Fruit fly (Drosophila melanogaster) whole organism, prepupa: ENCODE measurements around the gene Pk34A.

ENCODE experiments used
- Blimp-1 ChIP-seq: fragments of 200-800 bp; sonication (Bioruptor generic); optimal IDR thresholded peaks from 3 replicates; lab custom pipeline; 2017; ENCODE audit warnings: missing biosample characterization, missing genetic modification characterization, mild to moderate bottlenecking, moderate library complexity, missing genetic modification reagents
- CG10631 ChIP-seq: fragments of 200-800 bp; sonication (Bioruptor generic); optimal IDR thresholded peaks from 2 replicates; lab custom pipeline; 2016; ENCODE audit warnings: missing biosample characterization, missing genetic modification characterization
- CG10669 ChIP-seq: fragments of 200-800 bp; sonication (Bioruptor generic); optimal IDR thresholded peaks from 3 replicates; lab custom pipeline; 2018; ENCODE audit warnings: missing biosample characterization, mild to moderate bottlenecking, missing genetic modification characterization, moderate library complexity
- CG11762 ChIP-seq: fragments of 200-800 bp; sonication (Bioruptor generic); optimal IDR thresholded peaks from 3 replicates; lab custom pipeline; 2016; ENCODE audit warnings: missing biosample characterization, missing genetic modification characterization; ENCODE audit not compliant: insufficient read depth
- CG11902 ChIP-seq: fragments of 200-800 bp; sonication (Bioruptor generic); optimal IDR thresholded peaks from 3 replicates; lab custom pipeline; 2016; ENCODE audit warnings: missing biosample characterization, missing genetic modification characterization
- CG15336 ChIP-seq: fragments of 200-800 bp; sonication (Bioruptor generic); IDR thresholded peaks from 2 replicates; pipeline ENCODE4 v1.3.6; 2022; ENCODE audit warnings: missing biosample characterization, missing genetic modification characterization
- CG1621 ChIP-seq: fragments of 200-800 bp; sonication (Bioruptor generic); optimal IDR thresholded peaks from 3 replicates; lab custom pipeline; 2018; ENCODE audit warnings: missing biosample characterization, mild to moderate bottlenecking, missing genetic modification characterization
- CG16779 ChIP-seq: fragments of 200-800 bp; sonication (Bioruptor generic); optimal IDR thresholded peaks from 3 replicates; lab custom pipeline; 2017; ENCODE audit warnings: missing biosample characterization, mild to moderate bottlenecking, missing genetic modification characterization
- CG3032 ChIP-seq: fragments of 200-800 bp; optimal IDR thresholded peaks from 2 replicates; lab custom pipeline; 2019; ENCODE audit warnings: missing biosample characterization, mild to moderate bottlenecking, missing genetic modification characterization, moderate library complexity
- CG32006 ChIP-seq: fragments of 200-800 bp; sonication (Bioruptor generic); optimal IDR thresholded peaks from 3 replicates; lab custom pipeline; 2017; ENCODE audit warnings: missing biosample characterization, mild to moderate bottlenecking, missing genetic modification characterization
- CG4318 ChIP-seq: fragments of 200-800 bp; sonication (Bioruptor generic); optimal IDR thresholded peaks from 3 replicates; lab custom pipeline; 2017; ENCODE audit warnings: missing biosample characterization, mild to moderate bottlenecking, missing genetic modification characterization
- CG6163 ChIP-seq: fragments of 200-800 bp; sonication (Bioruptor generic); IDR thresholded peaks from 3 replicates; pipeline ENCODE4 v1.3.6; 2022; ENCODE audit warnings: missing biosample characterization, missing genetic modification characterization
- CG6792 ChIP-seq: fragments of 200-800 bp; sonication (Bioruptor generic); optimal IDR thresholded peaks from 3 replicates; lab custom pipeline; 2016; ENCODE audit warnings: missing biosample characterization, missing genetic modification characterization
- CG6854 ChIP-seq: fragments of 200-800 bp; sonication (Bioruptor generic); optimal IDR thresholded peaks from 2 replicates; lab custom pipeline; 2017; ENCODE audit warnings: missing biosample characterization, mild to moderate bottlenecking, missing genetic modification characterization
- CG7368 ChIP-seq: fragments of 200-800 bp; sonication (Bioruptor generic); optimal IDR thresholded peaks from 3 replicates; lab custom pipeline; 2016; ENCODE audit warnings: missing biosample characterization, missing genetic modification characterization
- CG8119 ChIP-seq: fragments of 200-800 bp; sonication (Bioruptor generic); IDR thresholded peaks from 3 replicates; pipeline ENCODE4 v1.3.6; 2022; ENCODE audit warnings: missing biosample characterization, missing genetic modification characterization
- CG8319 ChIP-seq: fragments of 200-800 bp; sonication (Bioruptor generic); optimal IDR thresholded peaks from 3 replicates; lab custom pipeline; 2016; ENCODE audit warnings: missing biosample characterization, missing genetic modification characterization
- Eip75B ChIP-seq: fragments of 200-800 bp; sonication (Bioruptor generic); optimal IDR thresholded peaks from 3 replicates; lab custom pipeline; 2016; ENCODE audit warnings: missing biosample characterization, missing genetic modification characterization
- Eip78C ChIP-seq: fragments of 200-800 bp; sonication (Bioruptor generic); peaks from one replicate; lab custom pipeline; 2016; ENCODE audit warnings: missing biosample characterization, missing genetic modification characterization
- Eip93F ChIP-seq: fragments of 200-800 bp; sonication (Bioruptor generic); optimal IDR thresholded peaks from 2 replicates; lab custom pipeline; 2016; ENCODE audit warnings: missing biosample characterization, mild to moderate bottlenecking, missing genetic modification characterization
- Ets21C ChIP-seq: fragments of 200-800 bp; sonication (Bioruptor generic); optimal IDR thresholded peaks from 3 replicates; lab custom pipeline; 2016; ENCODE audit warnings: missing biosample characterization, missing genetic modification characterization
- Ets96B ChIP-seq: fragments of 200-800 bp; optimal IDR thresholded peaks from 2 replicates; lab custom pipeline; 2019; ENCODE audit warnings: missing biosample characterization, mild to moderate bottlenecking, missing genetic modification characterization, moderate library complexity
- Hr39 ChIP-seq: fragments of 200-800 bp; sonication (Bioruptor generic); optimal IDR thresholded peaks from 2 replicates; lab custom pipeline; 2016; ENCODE audit warnings: missing biosample characterization, missing genetic modification characterization
- Met ChIP-seq: fragments of 200-800 bp; sonication (Bioruptor generic); optimal IDR thresholded peaks from 3 replicates; lab custom pipeline; 2016; ENCODE audit warnings: missing biosample characterization, missing genetic modification characterization
- OdsH ChIP-seq: fragments of 200-800 bp; sonication (Bioruptor generic); optimal IDR thresholded peaks from 3 replicates; lab custom pipeline; 2016; ENCODE audit warnings: missing biosample characterization, missing genetic modification characterization
- Smox ChIP-seq: fragments of 200-800 bp; sonication (Bioruptor generic); optimal IDR thresholded peaks from 3 replicates; lab custom pipeline; 2016; ENCODE audit warnings: missing biosample characterization, missing genetic modification characterization
- Sox102F ChIP-seq: fragments of 200-800 bp; sonication (Bioruptor generic); optimal IDR thresholded peaks from 2 replicates; lab custom pipeline; 2016; ENCODE audit warnings: missing biosample characterization, mild to moderate bottlenecking, missing genetic modification characterization
- Sox14 ChIP-seq: fragments of 200-800 bp; sonication (Bioruptor generic); optimal IDR thresholded peaks from 3 replicates; lab custom pipeline; 2016; ENCODE audit warnings: missing biosample characterization, missing genetic modification characterization
- achi ChIP-seq: fragments of 200-800 bp; sonication (Bioruptor generic); optimal IDR thresholded peaks from 3 replicates; lab custom pipeline; 2016; ENCODE audit warnings: missing biosample characterization, missing genetic modification characterization
- dsx ChIP-seq: fragments of 200-800 bp; optimal IDR thresholded peaks from 3 replicates; lab custom pipeline; 2019; ENCODE audit warnings: missing biosample characterization, mild to moderate bottlenecking, missing genetic modification characterization, moderate library complexity; ENCODE audit not compliant: poor library complexity, severe bottlenecking
- eg ChIP-seq: fragments of 200-800 bp; sonication (Bioruptor generic); IDR thresholded peaks from 3 replicates; pipeline ENCODE4 v1.3.6; 2022; ENCODE audit warnings: missing biosample characterization, missing genetic modification characterization
- esn ChIP-seq: fragments of 200-800 bp; sonication (Bioruptor generic); optimal IDR thresholded peaks from 2 replicates; lab custom pipeline; 2016; ENCODE audit warnings: missing biosample characterization, mild to moderate bottlenecking, missing genetic modification characterization, moderate library complexity
- fd59A ChIP-seq: fragments of 200-800 bp; sonication (Bioruptor generic); optimal IDR thresholded peaks from 2 replicates; lab custom pipeline; 2017; ENCODE audit warnings: missing biosample characterization, mild to moderate bottlenecking, missing genetic modification characterization, missing genetic modification reagents
- fd85E ChIP-seq: fragments of 200-800 bp; sonication (Bioruptor generic); optimal IDR thresholded peaks from 3 replicates; lab custom pipeline; 2016; ENCODE audit warnings: missing biosample characterization, missing genetic modification characterization
- fkh ChIP-seq: fragments of 200-800 bp; sonication (Bioruptor generic); optimal IDR thresholded peaks from 3 replicates; lab custom pipeline; 2017; ENCODE audit warnings: missing biosample characterization, mild to moderate bottlenecking, missing genetic modification characterization, moderate library complexity
- lz ChIP-seq: fragments of 200-800 bp; sonication (Bioruptor generic); optimal IDR thresholded peaks from 3 replicates; lab custom pipeline; 2016; ENCODE audit warnings: missing biosample characterization, missing genetic modification characterization
- net ChIP-seq: fragments of 200-800 bp; sonication (Bioruptor generic); optimal IDR thresholded peaks from 3 replicates; lab custom pipeline; 2016; ENCODE audit warnings: missing biosample characterization, missing genetic modification characterization
- spab ChIP-seq: fragments of 200-800 bp; sonication (Bioruptor generic); optimal IDR thresholded peaks from 2 replicates; lab custom pipeline; 2017; ENCODE audit warnings: missing biosample characterization, mild to moderate bottlenecking, missing genetic modification characterization, missing genetic modification reagents
- ss ChIP-seq, 2 experiments: fragments of 200-800 bp; sonication (Bioruptor generic); optimal IDR thresholded peaks; 2 replicates in 1 of 2; 3 replicates in 1 of 2; lab custom pipeline; 2017 to 2018; ENCODE audit warnings: mild to moderate bottlenecking in 2 of 2, missing biosample characterization in 2 of 2, missing genetic modification characterization in 2 of 2, moderate library complexity in 1 of 2
- svp ChIP-seq: fragments of 200-800 bp; sonication (Bioruptor generic); peaks from one replicate; lab custom pipeline; 2016; ENCODE audit warnings: missing biosample characterization, missing genetic modification characterization
- topi ChIP-seq: fragments of 200-800 bp; sonication (Bioruptor generic); optimal IDR thresholded peaks from 3 replicates; lab custom pipeline; 2016; ENCODE audit warnings: missing biosample characterization, missing genetic modification characterization
- vri ChIP-seq: fragments of 200-800 bp; sonication (Bioruptor generic); optimal IDR thresholded peaks from 3 replicates; lab custom pipeline; 2016; ENCODE audit warnings: missing biosample characterization, mild to moderate bottlenecking, missing genetic modification characterization

Pk34A gene

dm6 chr2L:13164994-13165801, 6.6 kb downstream of the Pk34A start, which contains the start of gene Sirt1 (continued):
- TF ChIP-seq CG11902 (GFP tag; lab: Kevin White, UChicago) (peak; percentile 76), Eip93F (GFP tag; lab: Kevin White, UChicago) (peak; percentile 26), CG15336 (GFP tag; lab: Robert Waterston, UW) (peak; percentile 82), OdsH (GFP tag; lab: Kevin White, UChicago) (peak; percentile 89), CG6792 (GFP tag; lab: Kevin White, UChicago) (peak; percentile 83), fd85E (no peak), spab (peak; percentile 70), fd59A (GFP tag; lab: Kevin White, UChicago) (peak; percentile 75), Eip75B (peak; percentile 74), Ets21C (GFP tag; lab: Kevin White, UChicago) (peak; percentile 65), CG8119 (peak; percentile 78), lz (GFP tag; lab: Kevin White, UChicago) (peak; percentile 82), Met (GFP tag; lab: Kevin White, UChicago) (peak; percentile 81), CG8319 (GFP tag; lab: Kevin White, UChicago) (no peak), dsx (peak; percentile 70), CG32006 (peak; percentile 90), CG10669 (peak; percentile 76), esn (GFP tag; lab: Kevin White, UChicago) (peak; percentile 85), net (GFP tag; lab: Kevin White, UChicago) (peak; percentile 81), eg (peak; percentile 61; the same call in 2 of the 3 replicates), CG16779 (peak; percentile 4), CG7368 (GFP tag; lab: Kevin White, UChicago) (peak; percentile 66)

- TF ChIP-seq OdsH (GFP tag; lab: Kevin White, UChicago) (no peak), fd85E (peak; percentile 25), CG7368 (GFP tag; lab: Kevin White, UChicago) (no peak), CG6163 (GFP tag; lab: Robert Waterston, UW) (no peak), Hr39 (GFP tag; lab: Kevin White, UChicago) (no peak), CG6854 (GFP tag; lab: Kevin White, UChicago) (peak; percentile 22)
Observed at dm6 chr2L:13165802-13166347, 7.3 kb downstream of the Pk34A start, which contains the start of gene DnaJ-H. DnaJ-H (minus strand) TSS chr2L:13166072.

dm6 chr2L:13176123-13176522, 17.5 kb downstream of the Pk34A start, which contains the start of gene CG43925:
CG43925 (plus strand) TSS chr2L:13176423.
- TF ChIP-seq CG4318 (GFP tag; lab: Kevin White, UChicago) (no peak), CG11762 (no peak), CG15336 (GFP tag; lab: Robert Waterston, UW) (no peak), CG11902 (GFP tag; lab: Kevin White, UChicago) (no peak), CG1621 (tag; lab: Kevin White, UChicago) (no peak), Ets21C (GFP tag; lab: Kevin White, UChicago) (no peak), topi (GFP tag; lab: Kevin White, UChicago) (no peak), Blimp-1 (GFP tag; lab: Kevin White, UChicago) (no peak), Smox (no peak), CG3032 (no peak), vri (GFP tag; lab: Kevin White, UChicago) (no peak), net (GFP tag; lab: Kevin White, UChicago) (no peak), dsx (no peak)

dm6 chr2L:13176701-13177249, 18.2 kb downstream of the Pk34A start, which contains the start of the genes Sfmbt and CG5439:
Sfmbt (minus strand) TSS chr2L:13176785.
CG5439 (plus strand) TSS chr2L:13177150.
- TF ChIP-seq Sox14 (GFP tag; lab: Kevin White, UChicago), result peak; percentile 83
- peak; percentile 59 for TF ChIP-seq Ets96B (tag; lab: Kevin White, UChicago)
- TF ChIP-seq Smox, result no peak
- no peak for TF ChIP-seq net (GFP tag; lab: Kevin White, UChicago)
- no peak for TF ChIP-seq CG32006
- peak; percentile 69 for TF ChIP-seq CG11902 (GFP tag; lab: Kevin White, UChicago)
- TF ChIP-seq Sox102F (GFP tag; lab: Kevin White, UChicago), result no peak
- TF ChIP-seq ss (GFP tag; optimal IDR thresholded peaks at IDR 0.05; lab: Kevin White, UChicago), result no peak
- no peak; the same call in 2 of the 3 replicates for TF ChIP-seq eg
- TF ChIP-seq svp, result no peak
- no peak for TF ChIP-seq fd85E
- TF ChIP-seq Eip78C, result peak; percentile 88
- no peak; the same call in 1 of the 2 replicates for TF ChIP-seq CG15336 (GFP tag; lab: Robert Waterston, UW)
- TF ChIP-seq vri (GFP tag; lab: Kevin White, UChicago), result no peak
- TF ChIP-seq esn (GFP tag; lab: Kevin White, UChicago), result peak; percentile 85
- no peak for TF ChIP-seq achi
- no peak for TF ChIP-seq Blimp-1 (GFP tag; lab: Kevin White, UChicago)
- TF ChIP-seq fkh (GFP tag; lab: Kevin White, UChicago), result no peak
- TF ChIP-seq CG10631 (GFP tag; lab: Kevin White, UChicago), result peak; percentile 85
